Worm (Caenorhabditis elegans) whole organism, young adult: ENCODE results near the gene Y43F8C.23.
A peak's percentile ranks its signal among the peaks of the same experiment; 100 is the strongest.

Experiments
- B0336.3 ChIP-seq: fragments of 200-800 bp; sonication (Bioruptor generic); IDR thresholded peaks from 2 replicates; pipeline ENCODE4 v1.3.6; 2022; ENCODE audit warnings: missing genetic modification characterization, missing compliant biosample characterization
- D2030.7 ChIP-seq: fragments of 200-800 bp; sonication (Bioruptor generic); IDR thresholded peaks from 2 replicates; pipeline ENCODE4 v1.3.6; 2022; ENCODE audit warnings: missing genetic modification reagents, missing genetic modification characterization, missing compliant biosample characterization
- F23B12.7 ChIP-seq: sonication (generic microtip); optimal IDR thresholded peaks from 2 replicates; lab custom pipeline; 2017; ENCODE audit warnings: missing genetic modification characterization, mild to moderate bottlenecking, missing compliant biosample characterization, antibody characterized with exemption, moderate library complexity; ENCODE audit not compliant: insufficient read depth
- F33H1.4 ChIP-seq: fragments of 200-800 bp; sonication (Bioruptor generic); IDR thresholded peaks from 2 replicates; pipeline ENCODE4 v1.3.6; 2022; ENCODE audit warnings: missing genetic modification reagents, missing genetic modification characterization, missing compliant biosample characterization
- F57C9.4 ChIP-seq: sonication (generic microtip); optimal IDR thresholded peaks from 2 replicates; lab custom pipeline; 2017; ENCODE audit warnings: mild to moderate bottlenecking, missing genetic modification characterization, missing compliant biosample characterization
- K11D2.4 ChIP-seq: fragments of 200-800 bp; sonication (Bioruptor generic); IDR thresholded peaks from 2 replicates; pipeline ENCODE4 v1.3.6; 2022; ENCODE audit warnings: missing genetic modification reagents, missing genetic modification characterization, missing compliant biosample characterization
- K12H6.12 ChIP-seq: fragments of 200-800 bp; sonication (Bioruptor generic); optimal IDR thresholded peaks from 2 replicates; lab custom pipeline; 2018; ENCODE audit warnings: mild to moderate bottlenecking, missing genetic modification characterization, missing compliant biosample characterization
- Y53G8AR.9 ChIP-seq: fragments of 200-800 bp; sonication (Bioruptor generic); conservative IDR thresholded peaks from 2 replicates; pipeline ENCODE4 v1.3.6; 2022; ENCODE audit warnings: missing genetic modification reagents, missing genetic modification characterization, missing compliant biosample characterization
- Y79H2A.3 ChIP-seq: fragments of 200-800 bp; sonication (Bioruptor generic); conservative IDR thresholded peaks from 2 replicates; pipeline ENCODE4 v1.3.6; 2022; ENCODE audit warnings: missing genetic modification reagents, missing genetic modification characterization, missing compliant biosample characterization
- Y95B8A.8 ChIP-seq: fragments of 200-800 bp; sonication (Bioruptor generic); IDR thresholded peaks from 2 replicates; pipeline ENCODE4 v1.3.6; 2022; ENCODE audit warnings: missing genetic modification reagents, missing genetic modification characterization, missing compliant biosample characterization
- ama-1 ChIP-seq, 3 experiments: fragments of 150-350 bp in 1 of 3; sonication (generic microtip) in 2 of 3; optimal IDR thresholded peaks; 2 replicates each; lab custom pipeline; 2014 to 2018; ENCODE audit warnings: missing biosample characterization in 2 of 3, missing genetic modification characterization in 2 of 3, missing genetic modification reagents in 2 of 3
- athp-1 ChIP-seq: sonication (generic microtip); optimal IDR thresholded peaks from 2 replicates; lab custom pipeline; 2017; ENCODE audit warnings: mild to moderate bottlenecking, missing genetic modification characterization, missing compliant biosample characterization
- attf-5 ChIP-seq: fragments of 200-800 bp; sonication (Bioruptor generic); optimal IDR thresholded peaks from 2 replicates; lab custom pipeline; 2018; ENCODE audit warnings: mild to moderate bottlenecking, missing genetic modification characterization, missing compliant biosample characterization
- cebp-1 ChIP-seq, 2 experiments: fragments of 200-800 bp in 1 of 2; sonication (Bioruptor generic) in 1 of 2; sonication (generic microtip) in 1 of 2; IDR thresholded peaks in 1 of 2; optimal IDR thresholded peaks in 1 of 2; 2 replicates each; pipeline versions ENCODE4 v1.3.6 to Lab custom; 2017 to 2022; ENCODE audit warnings: missing compliant biosample characterization in 2 of 2, missing genetic modification characterization in 2 of 2, mild to moderate bottlenecking in 1 of 2, missing genetic modification reagents in 1 of 2, moderate library complexity in 1 of 2
- cebp-2 ChIP-seq: fragments of 200-800 bp; sonication (Bioruptor generic); IDR thresholded peaks from 2 replicates; pipeline ENCODE4 v1.3.6; 2022; ENCODE audit warnings: missing genetic modification characterization, missing compliant biosample characterization
- ceh-100 ChIP-seq: fragments of 200-800 bp; sonication (Bioruptor generic); IDR thresholded peaks from 2 replicates; pipeline ENCODE4 v1.3.6; 2022; ENCODE audit warnings: missing genetic modification reagents, missing genetic modification characterization, missing compliant biosample characterization
- ceh-40 ChIP-seq: fragments of 200-800 bp; sonication (Bioruptor generic); IDR thresholded peaks from 2 replicates; pipeline ENCODE4 v1.3.6; 2022; ENCODE audit warnings: missing genetic modification characterization, missing compliant biosample characterization
- die-1 ChIP-seq: sonication (generic microtip); optimal IDR thresholded peaks from 2 replicates; lab custom pipeline; 2016; ENCODE audit warnings: missing genotype, mild to moderate bottlenecking, missing genetic modification characterization, missing compliant biosample characterization
- egl-44 ChIP-seq: fragments of 200-800 bp; sonication (Bioruptor generic); IDR thresholded peaks from 2 replicates; pipeline ENCODE4 v1.3.6; 2022; ENCODE audit warnings: missing genetic modification reagents, missing genetic modification characterization, missing compliant biosample characterization
- egrh-3 ChIP-seq: fragments of 200-800 bp; sonication (Bioruptor generic); IDR thresholded peaks from 2 replicates; pipeline ENCODE4 v1.3.6; 2022; ENCODE audit warnings: missing genetic modification reagents, missing genetic modification characterization, missing compliant biosample characterization
- ekl-4 ChIP-seq: fragments of 200-800 bp; sonication (Bioruptor generic); IDR thresholded peaks from 2 replicates; pipeline ENCODE4 v1.3.6; 2022; ENCODE audit warnings: missing genetic modification reagents, missing genetic modification characterization, missing compliant biosample characterization
- fkh-3 ChIP-seq: sonication (generic microtip); optimal IDR thresholded peaks from 2 replicates; lab custom pipeline; 2016; ENCODE audit warnings: mild to moderate bottlenecking, missing genetic modification characterization, missing compliant biosample characterization
- him-1 ChIP-seq: sonication (generic microtip); optimal IDR thresholded peaks from 2 replicates; lab custom pipeline; 2016; ENCODE audit warnings: missing genotype, missing genetic modification reagents, missing genetic modification characterization, missing compliant biosample characterization
- hmg-20 ChIP-seq: fragments of 200-800 bp; sonication (Bioruptor generic); IDR thresholded peaks from 2 replicates; pipeline ENCODE4 v1.3.6; 2022; ENCODE audit warnings: missing genetic modification reagents, missing genetic modification characterization, missing compliant biosample characterization
- lag-1 ChIP-seq: fragments of 200-800 bp; sonication (Bioruptor generic); IDR thresholded peaks from 2 replicates; pipeline ENCODE4 v1.3.6; 2022; ENCODE audit warnings: missing genetic modification reagents, missing genetic modification characterization, missing compliant biosample characterization
- lin-35 ChIP-seq, 3 experiments: fragments of 150-350 bp in 2 of 3; sonication (generic microtip) in 1 of 3; optimal IDR thresholded peaks; 2 replicates each; lab custom pipeline; 2014 to 2018; ENCODE audit warnings: missing biosample characterization in 3 of 3, missing genetic modification characterization in 3 of 3, missing genetic modification reagents in 3 of 3
- lin-54 ChIP-seq: fragments of 200-800 bp; sonication (Bioruptor generic); optimal IDR thresholded peaks from 2 replicates; lab custom pipeline; 2018; ENCODE audit warnings: mild to moderate bottlenecking, missing genetic modification characterization, missing compliant biosample characterization
- lsl-1 ChIP-seq: fragments of 200-800 bp; sonication (Bioruptor generic); optimal IDR thresholded peaks from 2 replicates; lab custom pipeline; 2018; ENCODE audit warnings: mild to moderate bottlenecking, missing genetic modification characterization, moderate library complexity, missing compliant biosample characterization
- madf-10 ChIP-seq: sonication (generic microtip); optimal IDR thresholded peaks from 2 replicates; lab custom pipeline; 2016; ENCODE audit warnings: mild to moderate bottlenecking, missing genetic modification characterization, missing compliant biosample characterization
- madf-6 ChIP-seq: fragments of 200-800 bp; sonication (Bioruptor generic); IDR thresholded peaks from 2 replicates; pipeline ENCODE4 v1.3.6; 2022; ENCODE audit warnings: missing genetic modification reagents, missing genetic modification characterization, missing compliant biosample characterization
- madf-8 ChIP-seq: fragments of 200-800 bp; sonication (Bioruptor generic); conservative IDR thresholded peaks from 2 replicates; pipeline ENCODE4 v1.3.6; 2022; ENCODE audit warnings: missing genetic modification reagents, missing genetic modification characterization, missing compliant biosample characterization
- mxl-1 ChIP-seq: sonication (generic microtip); optimal IDR thresholded peaks from 2 replicates; lab custom pipeline; 2016; ENCODE audit warnings: missing genetic modification characterization, missing compliant biosample characterization
- nfya-1 ChIP-seq: sonication (generic microtip); optimal IDR thresholded peaks from 2 replicates; lab custom pipeline; 2017; ENCODE audit warnings: antibody characterized with exemption, missing compliant biosample characterization, missing genetic modification characterization, borderline replicate concordance; ENCODE audit not compliant: insufficient read depth
- nhr-80 ChIP-seq: sonication (generic microtip); optimal IDR thresholded peaks from 2 replicates; lab custom pipeline; 2016; ENCODE audit warnings: missing genetic modification characterization, missing compliant biosample characterization
- nhr-90 ChIP-seq: sonication (generic microtip); optimal IDR thresholded peaks from 2 replicates; lab custom pipeline; 2016; ENCODE audit warnings: missing genotype, mild to moderate bottlenecking, missing genetic modification characterization, missing compliant biosample characterization
- pbrm-1 ChIP-seq: fragments of 200-800 bp; sonication (Bioruptor generic); IDR thresholded peaks from 2 replicates; pipeline ENCODE4 v1.3.6; 2022; ENCODE audit warnings: missing genetic modification reagents, missing genetic modification characterization, missing compliant biosample characterization
- pha-4 ChIP-seq: fragments of 150-350 bp; sonication (generic microtip); optimal IDR thresholded peaks from 2 replicates; lab custom pipeline; 2014; ENCODE audit warnings: missing biosample characterization, missing genetic modification reagents, missing genetic modification characterization
- sea-2 ChIP-seq: fragments of 200-800 bp; sonication (Bioruptor generic); IDR thresholded peaks from 2 replicates; pipeline ENCODE4 v1.3.6; 2022; ENCODE audit warnings: missing genetic modification characterization, missing compliant biosample characterization
- snpc-4 ChIP-seq, 5 experiments: fragments of 150-350 bp in 1 of 5; sonication (generic microtip) in 4 of 5; optimal IDR thresholded peaks; 2 replicates each; lab custom pipeline; 2014 to 2018; ENCODE audit warnings: missing genetic modification characterization in 5 of 5, missing biosample characterization in 3 of 5, antibody characterized with exemption in 2 of 5, mild to moderate bottlenecking in 2 of 5, missing compliant biosample characterization in 2 of 5, missing genotype in 2 of 5, moderate library complexity in 2 of 5, missing genetic modification reagents in 1 of 5
- somi-1 ChIP-seq: fragments of 200-800 bp; sonication (Bioruptor generic); optimal IDR thresholded peaks from 2 replicates; lab custom pipeline; 2018; ENCODE audit warnings: mild to moderate bottlenecking, missing genetic modification characterization, missing compliant biosample characterization
- tbp1 ChIP-seq: fragments of 200-800 bp; sonication (Bioruptor generic); optimal IDR thresholded peaks from 2 replicates; lab custom pipeline; 2018; ENCODE audit warnings: mild to moderate bottlenecking, missing genetic modification characterization, missing compliant biosample characterization
- zfh-2 ChIP-seq: fragments of 200-800 bp; sonication (Bioruptor generic); conservative IDR thresholded peaks from 2 replicates; pipeline ENCODE4 v1.3.6; 2022; ENCODE audit warnings: missing genetic modification reagents, missing genetic modification characterization, missing compliant biosample characterization
- ztf-25 ChIP-seq: fragments of 200-800 bp; sonication (Bioruptor generic); IDR thresholded peaks from 2 replicates; pipeline ENCODE4 v1.3.6; 2022; ENCODE audit warnings: missing genetic modification reagents, missing genetic modification characterization, missing compliant biosample characterization

Gene Y43F8C.23

ce11 chrV:19697348-19698172, 14.0 kb downstream of the Y43F8C.23 start, which contains the start of the genes Y43F8C.13 and ani-3 (continued):
- TF ChIP-seq D2030.7 (GFP tag; lab: Robert Waterston, UW) (peak; percentile 31; the same call in 1 of the 2 replicates), madf-8 (GFP tag; lab: Robert Waterston, UW) (peak; percentile 47; the same call in 1 of the 2 replicates), sea-2 (no peak), Y79H2A.3 (GFP tag; lab: Robert Waterston, UW) (no peak), fkh-3 (tag; lab: Kevin White, UChicago) (no peak), F33H1.4 (GFP tag; lab: Robert Waterston, UW) (peak; percentile 87), lin-54 (GFP tag; lab: Kevin White, UChicago) (peak; percentile 9), snpc-4 (GFP tag; optimal IDR thresholded peaks at IDR 0.05; lab: Kevin White, UChicago) (no peak), snpc-4 (tag; optimal IDR thresholded peaks at IDR 0.05; lab: Kevin White, UChicago) (peak in 1 of 4 experiments; percentile 7), zfh-2 (GFP tag; lab: Robert Waterston, UW) (peak; percentile 81), ceh-100 (GFP tag; lab: Robert Waterston, UW) (no peak), madf-6 (peak; percentile 75), nhr-80 (peak; percentile 51), lsl-1 (GFP tag; lab: Kevin White, UChicago) (peak; percentile 77), lag-1 (GFP tag; lab: Robert Waterston, UW) (no peak), egrh-3 (GFP tag; lab: Robert Waterston, UW) (peak; percentile 28; the same call in 1 of the 2 replicates), ama-1 (optimal IDR thresholded peaks at IDR 0.05; lab: Kevin White, UChicago) (no peak), ama-1 (GFP tag; optimal IDR thresholded peaks at IDR 0.05; lab: Kevin White, UChicago) (no peak), nhr-90 (no peak), pha-4 (tag; lab: Kevin White, UChicago) (no peak), B0336.3 (GFP tag; lab: Robert Waterston, UW) (peak; percentile 38; the same call in 1 of the 2 replicates), K11D2.4 (GFP tag; lab: Robert Waterston, UW) (no peak), hmg-20 (GFP tag; lab: Robert Waterston, UW) (no peak), nfya-1 (tag; lab: Kevin White, UChicago) (no peak), ceh-40 (GFP tag; lab: Robert Waterston, UW) (no peak), ekl-4 (GFP tag; lab: Robert Waterston, UW) (no peak), him-1 (tag; lab: Kevin White, UChicago) (peak; percentile 16), cebp-2 (GFP tag; lab: Robert Waterston, UW) (no peak), ztf-25 (no peak), egl-44 (GFP tag; lab: Robert Waterston, UW) (no peak), madf-10 (no peak)

ce11 chrV:19691954-19692353, 19.6 kb downstream of the Y43F8C.23 start:
- TF ChIP-seq pbrm-1 (GFP tag; lab: Robert Waterston, UW) = no peak
- TF ChIP-seq Y95B8A.8 (GFP tag; lab: Robert Waterston, UW) = no peak
- no peak for TF ChIP-seq F57C9.4
- TF ChIP-seq somi-1 (GFP tag; lab: Kevin White, UChicago) = no peak
- TF ChIP-seq K12H6.12 = no peak
- TF ChIP-seq die-1 (tag; lab: Kevin White, UChicago) = no peak
- TF ChIP-seq Y53G8AR.9 (GFP tag; lab: Robert Waterston, UW) = no peak
- no peak for TF ChIP-seq athp-1 (tag; lab: Kevin White, UChicago)
- TF ChIP-seq pha-4 (tag; lab: Kevin White, UChicago) = no peak
- no peak for TF ChIP-seq F23B12.7
- no peak for TF ChIP-seq tbp1 (GFP tag; lab: Kevin White, UChicago)
- TF ChIP-seq mxl-1 (tag; lab: Kevin White, UChicago) = no peak
- TF ChIP-seq attf-5 (GFP tag; lab: Kevin White, UChicago) = no peak
- TF ChIP-seq cebp-1 (GFP tag; IDR thresholded peaks at IDR 0.05; lab: Robert Waterston, UW) = no peak
- TF ChIP-seq cebp-1 (tag; optimal IDR thresholded peaks at IDR 0.05; lab: Kevin White, UChicago) = no peak
- no peak for TF ChIP-seq lin-35 (GFP tag; optimal IDR thresholded peaks at IDR 0.05; lab: Kevin White, UChicago)
